Worm (Caenorhabditis elegans): Measurements from ENCODE around the gene nhr-8.
A peak's percentile ranks its signal among the peaks of the same experiment; 100 is the strongest.

Gene nhr-8

DNA sequence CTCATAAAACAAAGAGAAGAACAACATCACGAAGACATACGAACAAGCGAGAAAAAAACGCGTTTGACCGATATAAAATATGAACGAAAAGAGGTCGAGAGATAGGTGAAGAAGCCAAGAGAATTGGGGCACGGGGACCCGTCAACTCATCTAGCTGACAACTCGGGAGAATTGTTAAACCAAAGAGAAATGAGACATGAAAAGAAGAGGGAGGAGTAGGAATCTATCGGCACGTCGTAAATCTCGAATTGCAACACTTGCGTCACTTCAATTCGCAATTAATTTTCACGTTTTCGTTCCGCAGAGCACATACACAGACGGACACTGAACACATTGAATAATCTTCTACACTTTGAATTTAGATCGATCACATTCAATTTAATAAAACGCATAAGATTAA, 12.8 kb downstream of the nhr-8 start:
- TF ChIP-seq rnt-1 (tag; optimal IDR thresholded peaks at IDR 0.05) (peak; percentile 22), fax-1 (tag; optimal IDR thresholded peaks at IDR 0.05) (no peak), unc-55 (GFP tag; optimal IDR thresholded peaks at IDR 0.05) (peak; percentile 95), ceh-18 (tag; optimal IDR thresholded peaks at IDR 0.05) (peak; percentile 44), mec-3 (tag; optimal IDR thresholded peaks at IDR 0.05; ENCODE audit: borderline replicate concordance) (no peak)

- TF ChIP-seq pat-9 (tag; optimal IDR thresholded peaks at IDR 0.05) (no peak), ceh-31 (tag; optimal IDR thresholded peaks at IDR 0.05) (no peak), pag-3 (tag; optimal IDR thresholded peaks at IDR 0.05; ENCODE audit: borderline replicate concordance) (no peak), hlh-13 (GFP tag; optimal IDR thresholded peaks at IDR 0.05) (no peak), ceh-19 (GFP tag; optimal IDR thresholded peaks at IDR 0.05) (no peak), fkh-6 (tag; optimal IDR thresholded peaks at IDR 0.05) (no peak), ceh-6 (GFP tag; optimal IDR thresholded peaks at IDR 0.05) (no peak), ceh-22 (tag; optimal IDR thresholded peaks at IDR 0.05) (no peak)
Measured at ce11 chrIV:7724912-7725311, 14.1 kb downstream of the nhr-8 start.

- TF ChIP-seq nhr-11 (tag; optimal IDR thresholded peaks at IDR 0.05) (no peak), K02D7.2 (tag; optimal IDR thresholded peaks at IDR 0.05) (no peak), ceh-31 (tag; optimal IDR thresholded peaks at IDR 0.05) (no peak)
Measured at ce11 chrIV:7726325-7726724, 15.5 kb downstream of the nhr-8 start, which contains the start of gene C50F7.5. Gene C50F7.5, plus strand, starts transcription at chrIV:7726719.

DNA sequence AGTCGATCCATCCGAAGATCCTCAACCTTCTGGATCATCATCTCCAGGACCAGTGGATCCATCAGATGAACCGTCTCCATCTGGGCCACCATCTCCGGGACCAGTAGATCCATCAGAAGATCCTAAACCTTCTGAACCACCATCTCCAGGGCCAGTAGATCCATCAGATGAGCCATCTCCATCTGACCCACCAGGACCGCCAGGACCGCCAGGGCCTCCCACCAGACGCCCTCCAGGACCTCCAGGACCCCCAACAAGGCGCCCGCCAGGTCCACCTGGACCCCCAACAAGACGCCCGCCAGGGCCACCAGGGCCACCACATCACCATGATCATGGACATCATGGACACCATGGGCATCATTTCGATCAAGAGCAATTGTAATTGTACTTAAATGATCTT, 16.5 kb downstream of the nhr-8 start:
- peak; percentile 21 for TF ChIP-seq hlh-6 (tag; optimal IDR thresholded peaks at IDR 0.05)
- TF ChIP-seq ceh-6 (GFP tag; optimal IDR thresholded peaks at IDR 0.05), result no peak
- no peak for TF ChIP-seq unc-55 (GFP tag; optimal IDR thresholded peaks at IDR 0.05)
- TF ChIP-seq ceh-2 (tag; optimal IDR thresholded peaks at IDR 0.05), result no peak
- no peak for TF ChIP-seq syd-9 (tag; optimal IDR thresholded peaks at IDR 0.05)
- TF ChIP-seq unc-86 (tag; optimal IDR thresholded peaks at IDR 0.05), result no peak
- TF ChIP-seq gmeb-2 (tag; optimal IDR thresholded peaks at IDR 0.05), result no peak
- no peak for TF ChIP-seq ahr-1 (tag; optimal IDR thresholded peaks at IDR 0.05)

ce11 chrIV:7728402-7728963, 17.7 kb downstream of the nhr-8 start, which contains the start of gene sucg-1:
Gene sucg-1, plus strand, starts transcription at chrIV:7728913.
- TF ChIP-seq C38D4.7 (GFP tag; optimal IDR thresholded peaks at IDR 0.05), result no peak
- TF ChIP-seq ttx-3 (tag; optimal IDR thresholded peaks at IDR 0.05), result no peak

- no peak for TF ChIP-seq ref-2 (tag; optimal IDR thresholded peaks at IDR 0.05)
- TF ChIP-seq elt-4 (tag; optimal IDR thresholded peaks at IDR 0.05), result no peak
- no peak for TF ChIP-seq hlh-30 (tag; optimal IDR thresholded peaks at IDR 0.05; ENCODE audit: insufficient read depth)
- no peak for TF ChIP-seq dve-1 (tag; optimal IDR thresholded peaks at IDR 0.05)
- TF ChIP-seq npax-4 (tag; optimal IDR thresholded peaks at IDR 0.05), result no peak
- no peak for TF ChIP-seq ceh-31 (tag; optimal IDR thresholded peaks at IDR 0.05)
- no peak for TF ChIP-seq unc-55 (GFP tag; optimal IDR thresholded peaks at IDR 0.05)
- TF ChIP-seq F13H6.1 (tag; optimal IDR thresholded peaks at IDR 0.05), result no peak
- TF ChIP-seq ceh-34 (tag; optimal IDR thresholded peaks at IDR 0.05), result no peak
- TF ChIP-seq fax-1 (tag; optimal IDR thresholded peaks at IDR 0.05), result no peak
- TF ChIP-seq pha-2 (tag; optimal IDR thresholded peaks at IDR 0.05), result no peak
Measured at ce11 chrIV:7731960-7732359, 21.2 kb downstream of the nhr-8 start, which contains the start of the genes C50F7.9 and C50F7.3. Gene C50F7.9, minus strand, starts transcription at chrIV:7732060. Gene C50F7.3, plus strand, starts transcription at chrIV:7732329.

All from whole organism, late embryonic.